Worm (Caenorhabditis elegans): ENCODE measurements around the gene ads-1.

The ads-1 gene

DNA sequence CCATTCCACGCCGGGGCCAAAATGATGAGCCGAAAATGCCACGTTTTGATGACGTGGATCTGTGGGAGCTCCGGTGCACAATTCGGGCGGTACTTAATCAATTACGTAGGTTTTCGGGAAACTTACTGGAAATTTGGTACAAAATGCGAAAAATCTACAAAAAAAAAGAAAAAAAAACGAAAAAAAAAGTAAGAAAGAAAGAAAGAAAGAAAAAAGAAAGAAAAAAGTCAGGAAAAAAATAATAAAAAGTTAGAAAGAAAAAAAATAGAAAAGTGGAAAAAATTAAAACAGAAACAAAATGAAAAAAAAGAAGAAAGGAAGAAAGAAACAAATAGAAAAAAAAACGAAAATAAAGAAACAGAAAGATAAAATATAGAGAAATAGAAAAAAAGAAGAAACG is 14.5 kb upstream of the ads-1 start:
- TF ChIP-seq ZK337.2 (GFP tag; IDR thresholded peaks at IDR 0.05) (no peak), egl-27 (tag; optimal IDR thresholded peaks at IDR 0.05) (peak; percentile 35), attf-4 (tag; optimal IDR thresholded peaks at IDR 0.05) (peak; percentile 18), dmd-6 (GFP tag; IDR thresholded peaks at IDR 0.05) (no peak), ZK546.5 (tag; optimal IDR thresholded peaks at IDR 0.05) (peak in 1 of 2 experiments; percentile 15), aha-1 (tag) (peak; percentile 99), nhr-111 (GFP tag; optimal IDR thresholded peaks at IDR 0.05) (no peak), nhr-102 (tag; optimal IDR thresholded peaks at IDR 0.05) (no peak), php-3 (GFP tag; IDR thresholded peaks at IDR 0.05) (no peak), Y75B8A.6 (GFP tag; IDR thresholded peaks at IDR 0.05) (no peak), daf-16 (GFP tag; optimal IDR thresholded peaks at IDR 0.05) (no peak), daf-16 (tag; optimal IDR thresholded peaks at IDR 0.05) (no peak)

DNA sequence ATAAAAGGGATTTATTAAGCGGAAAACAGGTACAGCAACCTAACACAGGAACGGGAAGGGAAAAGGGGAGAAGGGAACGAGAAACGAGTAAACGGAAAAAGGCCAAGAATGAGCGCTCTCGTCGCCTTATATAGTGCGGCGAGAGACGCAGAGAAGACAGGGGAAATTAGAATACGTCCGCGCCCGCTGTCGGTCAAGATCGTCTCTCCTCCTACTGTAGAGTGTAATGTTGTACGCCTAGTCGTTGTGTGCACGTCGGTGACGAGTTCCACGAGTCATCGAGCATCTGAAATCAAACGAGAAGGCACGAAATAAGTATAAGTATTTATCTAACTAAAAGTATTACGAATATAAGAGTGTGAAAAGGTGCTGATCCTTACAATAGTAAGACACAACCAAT is 12.8 kb upstream of the ads-1 start:
- no peak for TF ChIP-seq ztf-11 (tag; optimal IDR thresholded peaks at IDR 0.05)
- TF ChIP-seq daf-19 (GFP tag; conservative IDR thresholded peaks at IDR 0.05): no peak
- no peak for TF ChIP-seq egl-43 (GFP tag; IDR thresholded peaks at IDR 0.05)
- no peak for TF ChIP-seq nhr-25 (tag; optimal IDR thresholded peaks at IDR 0.05; ENCODE audit: borderline replicate concordance, insufficient read depth)
- no peak for TF ChIP-seq ama-1 (optimal IDR thresholded peaks at IDR 0.05)
- no peak for TF ChIP-seq zip-11 (GFP tag; IDR thresholded peaks at IDR 0.05)
- TF ChIP-seq pqm-1 (tag; optimal IDR thresholded peaks at IDR 0.05): no peak
- no peak for TF ChIP-seq hmg-1.1 (GFP tag; IDR thresholded peaks at IDR 0.05)
- TF ChIP-seq nhr-42 (GFP tag; IDR thresholded peaks at IDR 0.05): no peak
- no peak for TF ChIP-seq lin-15B (tag; optimal IDR thresholded peaks at IDR 0.05)
- no peak for TF ChIP-seq lir-3 (tag; optimal IDR thresholded peaks at IDR 0.05)
- TF ChIP-seq dve-1 (tag; optimal IDR thresholded peaks at IDR 0.05; ENCODE audit: insufficient read depth): no peak
- TF ChIP-seq madf-5 (GFP tag; IDR thresholded peaks at IDR 0.05): no peak
- TF ChIP-seq gei-8 (GFP tag; optimal IDR thresholded peaks at IDR 0.05): no peak
- no peak for TF ChIP-seq saeg-2 (GFP tag; IDR thresholded peaks at IDR 0.05)
- TF ChIP-seq ZK546.5 (tag; optimal IDR thresholded peaks at IDR 0.05): no peak
- no peak for TF ChIP-seq jun-1 (tag; optimal IDR thresholded peaks at IDR 0.05)

DNA sequence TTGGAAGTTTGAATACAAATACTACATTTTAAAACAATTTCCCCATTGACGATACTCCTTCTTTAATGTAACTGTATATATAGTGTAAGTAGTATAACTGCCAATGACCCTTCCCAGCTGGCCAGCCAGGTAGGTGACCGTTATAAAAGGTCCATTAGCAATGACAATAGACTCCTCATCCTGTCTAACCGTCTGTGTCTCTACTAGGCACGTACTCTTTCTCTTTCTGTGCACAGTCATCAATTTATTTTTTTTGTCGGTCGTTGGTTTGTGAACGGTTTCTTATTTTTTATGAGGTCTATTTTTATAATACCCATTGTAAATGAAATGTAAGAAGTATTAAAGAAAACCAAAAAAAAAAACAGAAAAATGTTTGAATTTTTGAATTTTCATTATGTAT is 6.2 kb upstream of the ads-1 start:
- TF ChIP-seq mxl-2 (GFP tag; conservative IDR thresholded peaks at IDR 0.05): no peak
- peak; percentile 19 for TF ChIP-seq aha-1 (tag)

DNA sequence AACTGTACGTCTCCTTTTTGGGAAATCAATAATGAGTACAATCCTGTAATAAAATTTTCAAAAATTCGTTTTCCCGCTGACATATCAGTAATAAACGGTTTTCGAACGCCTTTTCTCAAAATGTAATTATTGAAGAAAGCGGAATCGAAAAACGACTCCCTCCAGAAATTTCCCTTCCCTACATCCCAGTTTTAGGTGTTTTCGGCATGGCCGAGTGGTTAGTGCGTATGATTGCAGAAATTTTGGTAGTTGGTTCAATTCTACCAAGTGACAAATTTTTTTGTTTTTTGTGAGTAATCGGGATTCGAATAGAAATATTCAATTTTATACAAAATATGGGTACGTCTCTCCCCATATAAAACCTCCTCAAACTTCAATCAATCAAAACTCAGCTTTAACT is 4.2 kb upstream of the ads-1 start:
- peak; percentile 68; the same call in 1 of the 2 replicates for TF ChIP-seq F44E2.7 (GFP tag; IDR thresholded peaks at IDR 0.05)
- 0 out of 2 replicates have a peak, but pooled peaks have one; percentile 10 for TF ChIP-seq Y105C5A.15 (GFP tag; IDR thresholded peaks at IDR 0.05)
- TF ChIP-seq zip-11 (GFP tag; IDR thresholded peaks at IDR 0.05): 0 out of 2 replicates have a peak, but pooled peaks have one; percentile 39
- 0 out of 2 replicates have a peak, but pooled peaks have one; percentile 32 for TF ChIP-seq hmg-1.1 (GFP tag; IDR thresholded peaks at IDR 0.05)
- TF ChIP-seq dmd-8 (GFP tag; IDR thresholded peaks at IDR 0.05): peak; percentile 74; the same call in 1 of the 2 replicates
- peak; percentile 57 for TF ChIP-seq lin-38 (GFP tag; IDR thresholded peaks at IDR 0.05)
- 0 out of 2 replicates have a peak, but pooled peaks have one; percentile 46 for TF ChIP-seq dmd-9 (GFP tag; IDR thresholded peaks at IDR 0.05)
- TF ChIP-seq F26F4.8 (GFP tag; conservative IDR thresholded peaks at IDR 0.05): 0 out of 2 replicates have a peak, but pooled peaks have one; percentile 50
- TF ChIP-seq tra-1 (GFP tag; IDR thresholded peaks at IDR 0.05): 0 out of 2 replicates have a peak, but pooled peaks have one; percentile 23
- TF ChIP-seq mdt-29 (GFP tag; IDR thresholded peaks at IDR 0.05): 0 out of 2 replicates have a peak, but pooled peaks have one; percentile 8
- peak; percentile 79; the same call in 1 of the 2 replicates for TF ChIP-seq arid-1 (GFP tag; conservative IDR thresholded peaks at IDR 0.05)
- TF ChIP-seq vab-7 (GFP tag; IDR thresholded peaks at IDR 0.05): 0 out of 2 replicates have a peak, but pooled peaks have one; percentile 36

Measured in whole organism, L4 larva.